Fruit fly (Drosophila melanogaster): ENCODE results near the gene CG31697.
A peak's percentile ranks its signal among the peaks of the same experiment; 100 is the strongest.

DNA sequence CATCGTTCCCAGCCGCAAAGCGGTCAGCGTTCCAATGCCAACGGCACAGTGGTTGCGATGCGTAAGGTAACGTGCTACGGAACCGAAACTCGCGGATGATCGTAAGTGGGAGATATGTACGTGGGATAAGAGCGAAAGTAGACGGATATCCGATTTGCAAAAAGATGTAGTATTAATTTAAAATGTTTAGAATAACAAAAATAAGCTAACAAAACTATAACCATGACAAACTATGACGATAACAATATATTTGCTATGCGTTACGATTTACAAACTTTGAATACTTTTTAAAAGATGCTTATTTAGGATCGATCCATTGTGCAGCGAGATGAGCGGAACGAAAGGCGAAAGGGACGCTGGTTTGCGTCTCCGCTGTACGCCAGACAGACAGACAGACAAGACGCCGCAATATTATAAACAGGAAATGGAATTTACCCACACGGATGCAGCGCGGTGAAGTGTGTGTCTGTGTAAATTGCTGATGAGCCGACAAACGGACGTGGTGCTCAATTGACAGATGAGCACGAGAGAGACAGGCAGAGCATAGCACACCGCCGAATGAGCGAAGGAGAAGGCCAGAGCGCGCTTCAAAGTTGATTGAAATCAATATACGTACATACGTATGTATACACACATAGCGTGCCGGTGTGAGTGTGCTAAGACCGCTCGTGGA lies 40.5 kb downstream of the CG31697 start:
- TF ChIP-seq sna (GFP tag; IDR thresholded peaks at IDR 0.05; ENCODE audit: partially characterized antibody), result no peak
- TF ChIP-seq Atf-2 (GFP tag; optimal IDR thresholded peaks at IDR 0.05), result peak; percentile 97
- peak; percentile 99 for TF ChIP-seq CG10209 (GFP tag; optimal IDR thresholded peaks at IDR 0.05)
- peak; percentile 91 for TF ChIP-seq zfh1 (GFP tag; IDR thresholded peaks at IDR 0.05)
- peak; percentile 94 for TF ChIP-seq Optix (GFP tag; IDR thresholded peaks at IDR 0.05)
- peak; percentile 73 for TF ChIP-seq CG10431 (GFP tag; optimal IDR thresholded peaks at IDR 0.05)
- no peak for TF ChIP-seq nerfin-2 (GFP tag; IDR thresholded peaks at IDR 0.05; ENCODE audit: partially characterized antibody)
- TF ChIP-seq CG4854 (GFP tag; optimal IDR thresholded peaks at IDR 0.05), result peak; percentile 93
- peak; percentile 85 for TF ChIP-seq Aef1 (GFP tag; IDR thresholded peaks at IDR 0.05)
- TF ChIP-seq Neu2 (GFP tag; optimal IDR thresholded peaks at IDR 0.05; ENCODE audit: borderline replicate concordance), result peak; percentile 91
- TF ChIP-seq MBD-R2 (GFP tag; IDR thresholded peaks at IDR 0.05), result peak; percentile 66
- TF ChIP-seq CG16779 (GFP tag; IDR thresholded peaks at IDR 0.05), result peak; percentile 68
- peak; percentile 83 for TF ChIP-seq Fer2 (tag; optimal IDR thresholded peaks at IDR 0.05)

Measured in whole organism, embryonic.